Fruit fly (Drosophila melanogaster): ENCODE results near the gene Cp7Fc.
A peak's percentile ranks its signal among the peaks of the same experiment; 100 is the strongest.

Cp7Fc gene

DNA sequence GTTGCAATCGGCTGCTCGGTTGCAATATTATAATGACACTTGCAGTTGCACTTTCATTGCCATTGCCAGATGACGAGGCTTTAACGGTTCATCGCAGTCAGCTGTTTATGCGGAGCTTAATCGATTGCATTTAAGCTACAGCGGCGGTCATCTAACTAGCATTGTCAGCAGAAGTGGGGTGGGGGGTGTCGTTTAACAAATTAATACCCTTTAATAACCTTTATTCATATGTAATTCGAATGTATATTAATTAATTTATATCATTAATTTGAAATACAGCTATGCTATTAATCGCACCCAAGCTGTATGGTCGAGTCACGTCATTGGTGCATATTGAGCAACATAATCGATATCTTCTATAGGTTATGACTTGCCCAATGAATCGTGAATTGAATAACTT, 15.9 kb downstream of the Cp7Fc start (continued):
- peak; percentile 32 for TF ChIP-seq Hsf (GFP tag; optimal IDR thresholded peaks at IDR 0.05)
- TF ChIP-seq CG10462 (GFP tag; optimal IDR thresholded peaks at IDR 0.05), result peak; percentile 47
- TF ChIP-seq CG17829 (tag; optimal IDR thresholded peaks at IDR 0.05), result peak; percentile 73
- no peak for TF ChIP-seq Sin3A (optimal IDR thresholded peaks at IDR 0.05)
- peak; percentile 9 for TF ChIP-seq CG12299 (tag; optimal IDR thresholded peaks at IDR 0.05)
- peak; percentile 86 for TF ChIP-seq kah (GFP tag; optimal IDR thresholded peaks at IDR 0.05)
- peak; percentile 64 for TF ChIP-seq CG10654 (GFP tag; optimal IDR thresholded peaks at IDR 0.05)
- no peak for TF ChIP-seq CHES-1-like (GFP tag; optimal IDR thresholded peaks at IDR 0.05)
- no peak for TF ChIP-seq tll (GFP tag; optimal IDR thresholded peaks at IDR 0.05)
- TF ChIP-seq Sox102F (GFP tag; optimal IDR thresholded peaks at IDR 0.05), result peak; percentile 91
- TF ChIP-seq CG11560 (tag; IDR thresholded peaks at IDR 0.05), result 0 out of 3 replicates have a peak, but pooled peaks have one; percentile 37
- TF ChIP-seq twi (tag; optimal IDR thresholded peaks at IDR 0.05), result peak; percentile 40
- no peak for TF ChIP-seq CG10565 (GFP tag; optimal IDR thresholded peaks at IDR 0.05)
- TF ChIP-seq pum (GFP tag; optimal IDR thresholded peaks at IDR 0.05), result peak; percentile 15
- no peak for TF ChIP-seq CG7786 (GFP tag; optimal IDR thresholded peaks at IDR 0.05)
- peak; percentile 78 for TF ChIP-seq nmo (GFP tag; optimal IDR thresholded peaks at IDR 0.05)
- peak; percentile 86 for TF ChIP-seq Optix (GFP tag; IDR thresholded peaks at IDR 0.05)
- TF ChIP-seq BEAF-32 (GFP tag; optimal IDR thresholded peaks at IDR 0.05), result no peak
- peak; percentile 5 for TF ChIP-seq psq (GFP tag; optimal IDR thresholded peaks at IDR 0.05)
- peak; percentile 47 for TF ChIP-seq fd3F (GFP tag; optimal IDR thresholded peaks at IDR 0.05)
- peak in 1 of 2 experiments; percentile 34 for TF ChIP-seq crp (GFP tag; optimal IDR thresholded peaks at IDR 0.05)
- peak; percentile 83 for TF ChIP-seq CG13424 (tag; optimal IDR thresholded peaks at IDR 0.05)
- TF ChIP-seq scrt (GFP tag; optimal IDR thresholded peaks at IDR 0.05), result peak; percentile 27
- TF ChIP-seq ftz-f1 (GFP tag; optimal IDR thresholded peaks at IDR 0.05), result no peak
- peak; percentile 71 for TF ChIP-seq CG17361 (GFP tag; IDR thresholded peaks at IDR 0.05)
- TF ChIP-seq CG2120 (GFP tag; optimal IDR thresholded peaks at IDR 0.05), result no peak
- no peak for TF ChIP-seq CG2202 (tag; optimal IDR thresholded peaks at IDR 0.05)
- peak; percentile 84 for TF ChIP-seq gem (tag; optimal IDR thresholded peaks at IDR 0.05)
- no peak for TF ChIP-seq NC2α (GFP tag; optimal IDR thresholded peaks at IDR 0.05)
- peak; percentile 17 to 46 for TF ChIP-seq Pdp1 (GFP tag; optimal IDR thresholded peaks at IDR 0.05)
- no peak for TF ChIP-seq CG15479 (GFP tag; optimal IDR thresholded peaks at IDR 0.05)
- TF ChIP-seq PHDP (tag; optimal IDR thresholded peaks at IDR 0.05), result peak; percentile 74
- TF ChIP-seq Neu2 (GFP tag; optimal IDR thresholded peaks at IDR 0.05; ENCODE audit: borderline replicate concordance), result no peak
- TF ChIP-seq CrebB (tag; optimal IDR thresholded peaks at IDR 0.05), result peak; percentile 6
- TF ChIP-seq Dip3 (GFP tag; optimal IDR thresholded peaks at IDR 0.05), result no peak
- peak; percentile 73 for TF ChIP-seq CG1233 (GFP tag; optimal IDR thresholded peaks at IDR 0.05)
- TF ChIP-seq CG6254 (GFP tag; optimal IDR thresholded peaks at IDR 0.05), result peak; percentile 86
- peak; percentile 76 for TF ChIP-seq CG8924 (tag; optimal IDR thresholded peaks at IDR 0.05)
- TF ChIP-seq CG8388 (GFP tag; optimal IDR thresholded peaks at IDR 0.05), result peak; percentile 80
- peak; percentile 79 for TF ChIP-seq Blimp-1 (GFP tag; optimal IDR thresholded peaks at IDR 0.05)
- TF ChIP-seq nom (GFP tag; optimal IDR thresholded peaks at IDR 0.05), result peak; percentile 37
- TF ChIP-seq CoRest (tag; optimal IDR thresholded peaks at IDR 0.05), result peak; percentile 78
- peak; percentile 78 for TF ChIP-seq CG12391 (tag; optimal IDR thresholded peaks at IDR 0.05)
- peak; percentile 54 for TF ChIP-seq kay (GFP tag; optimal IDR thresholded peaks at IDR 0.05)
- no peak for TF ChIP-seq C15 (GFP tag; IDR thresholded peaks at IDR 0.05)
- TF ChIP-seq CG8290 (GFP tag; optimal IDR thresholded peaks at IDR 0.05), result peak; percentile 4
- TF ChIP-seq CG8290 (tag; optimal IDR thresholded peaks at IDR 0.05), result peak in 1 of 2 experiments; percentile 51
- no peak for TF ChIP-seq hbn (GFP tag; IDR thresholded peaks at IDR 0.05; ENCODE audit: partially characterized antibody)
- TF ChIP-seq phol (tag; optimal IDR thresholded peaks at IDR 0.05), result peak; percentile 82
- no peak for TF ChIP-seq Bteb2 (GFP tag; optimal IDR thresholded peaks at IDR 0.05)
